Worm (Caenorhabditis elegans): ENCODE data around the gene piga-1.

DNA sequence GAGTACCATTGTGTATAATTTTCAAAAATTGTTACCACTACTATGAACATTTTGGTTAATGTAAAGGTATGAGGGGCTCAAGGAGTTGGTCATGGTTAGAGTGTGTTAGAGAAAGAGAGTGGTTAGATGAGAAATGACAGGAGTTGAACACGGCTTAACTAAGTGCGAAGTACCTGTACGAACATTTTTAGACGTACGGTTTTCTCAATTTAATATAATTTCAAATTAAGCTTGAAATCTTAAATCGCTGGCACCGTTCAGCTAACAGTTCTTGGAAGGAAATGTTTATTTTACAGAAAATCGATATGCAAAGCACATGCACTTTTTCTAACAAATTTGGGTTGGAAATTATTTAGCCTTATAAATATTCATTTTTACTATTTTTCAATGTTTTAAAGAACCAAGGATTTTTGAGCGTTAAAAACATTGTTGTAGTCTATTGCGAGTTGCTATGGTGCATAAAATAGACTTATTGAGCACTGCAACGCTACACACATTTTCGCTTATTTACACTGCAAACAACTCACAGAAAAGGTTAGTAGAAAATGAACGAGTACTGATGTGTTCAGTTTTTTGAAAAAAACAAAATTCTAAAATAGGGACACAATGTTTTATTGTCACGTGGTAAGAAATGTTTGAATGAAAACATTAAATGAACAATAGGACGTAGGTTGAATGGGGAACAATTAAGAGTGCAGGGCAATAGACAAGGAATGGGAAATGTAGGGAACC lies 40.3 kb upstream of the piga-1 start, which contains the start of gene sphk-1:
- TF ChIP-seq egrh-3 (GFP tag; IDR thresholded peaks at IDR 0.05) = no peak
- TF ChIP-seq unc-62 (GFP tag; optimal IDR thresholded peaks at IDR 0.05) = no peak
- TF ChIP-seq unc-130 (GFP tag; optimal IDR thresholded peaks at IDR 0.05) = no peak
- no peak for TF ChIP-seq ceh-100 (GFP tag; IDR thresholded peaks at IDR 0.05)
- no peak for TF ChIP-seq D2030.7 (GFP tag; IDR thresholded peaks at IDR 0.05)
- TF ChIP-seq ama-1 (optimal IDR thresholded peaks at IDR 0.05) = no peak
- no peak for TF ChIP-seq ama-1 (GFP tag; optimal IDR thresholded peaks at IDR 0.05)
- no peak for TF ChIP-seq ZK185.1 (tag; optimal IDR thresholded peaks at IDR 0.05; ENCODE audit: poor library complexity, severe bottlenecking)
- TF ChIP-seq nfya-2 (GFP tag; IDR thresholded peaks at IDR 0.05) = no peak
- TF ChIP-seq nhr-90 (tag; optimal IDR thresholded peaks at IDR 0.05) = no peak
